Worm (Caenorhabditis elegans): ENCODE results near the gene ins-12.

ins-12 gene

DNA sequence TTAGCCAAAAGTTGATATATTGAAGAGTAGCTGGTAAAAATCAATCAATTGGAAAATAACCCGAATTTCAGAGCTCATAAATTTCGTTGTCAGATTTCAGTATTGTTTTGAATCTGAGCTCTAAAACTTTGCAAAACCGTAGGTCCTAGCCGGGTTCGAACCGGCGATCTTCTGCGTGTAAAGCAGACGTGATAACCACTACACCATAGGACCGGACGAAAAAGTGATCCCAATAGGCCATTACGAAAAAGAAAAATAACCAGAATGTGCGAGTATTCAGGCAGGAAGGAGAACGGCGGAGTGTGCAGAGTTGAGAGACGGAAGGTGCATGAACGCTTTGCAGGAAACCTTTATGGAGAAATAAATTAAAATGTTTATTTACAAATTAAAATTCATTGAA lies 22.6 kb downstream of the ins-12 start (continued):
- TF ChIP-seq F49E8.2 (tag; optimal IDR thresholded peaks at IDR 0.05; ENCODE audit: insufficient read depth), result no peak
- peak; percentile 17 to 31 for TF ChIP-seq let-607 (tag; optimal IDR thresholded peaks at IDR 0.05)
- TF ChIP-seq dox-1 (GFP tag; IDR thresholded peaks at IDR 0.05), result peak; percentile 71
- TF ChIP-seq bed-2 (GFP tag; IDR thresholded peaks at IDR 0.05), result no peak
- peak; percentile 60; the same call in 1 of the 2 replicates for TF ChIP-seq cebp-2 (GFP tag; IDR thresholded peaks at IDR 0.05)
- TF ChIP-seq unc-130 (GFP tag; optimal IDR thresholded peaks at IDR 0.05), result peak; percentile 18
- TF ChIP-seq attf-5 (GFP tag; optimal IDR thresholded peaks at IDR 0.05), result peak; percentile 30
- TF ChIP-seq rec-8 (tag; optimal IDR thresholded peaks at IDR 0.05), result peak in 1 of 2 experiments; percentile 65
- TF ChIP-seq ZK185.1 (tag; optimal IDR thresholded peaks at IDR 0.05; ENCODE audit: poor library complexity, severe bottlenecking), result peak; percentile 51
- TF ChIP-seq ama-1 (optimal IDR thresholded peaks at IDR 0.05), result no peak
- TF ChIP-seq ama-1 (GFP tag; optimal IDR thresholded peaks at IDR 0.05), result peak; percentile 9 to 73
- peak; percentile 72; the same call in 1 of the 2 replicates for TF ChIP-seq nfyb-1 (GFP tag; IDR thresholded peaks at IDR 0.05)
- no peak for TF ChIP-seq hsf-1 (GFP tag; IDR thresholded peaks at IDR 0.05)
- TF ChIP-seq Y53F4B.3 (GFP tag; IDR thresholded peaks at IDR 0.05), result 0 out of 2 replicates have a peak, but pooled peaks have one; percentile 30
- TF ChIP-seq hrde-1 (tag; optimal IDR thresholded peaks at IDR 0.05; ENCODE audit: borderline replicate concordance), result no peak
- no peak for TF ChIP-seq nfya-2 (GFP tag; IDR thresholded peaks at IDR 0.05)
- peak; percentile 28 for TF ChIP-seq nhr-80 (tag; optimal IDR thresholded peaks at IDR 0.05)
- TF ChIP-seq lir-1 (GFP tag; conservative IDR thresholded peaks at IDR 0.05), result no peak
- TF ChIP-seq ceh-58 (GFP tag; IDR thresholded peaks at IDR 0.05), result no peak
- TF ChIP-seq Y79H2A.3 (GFP tag; conservative IDR thresholded peaks at IDR 0.05), result no peak
- TF ChIP-seq T26A5.8 (tag; optimal IDR thresholded peaks at IDR 0.05), result no peak
- no peak for TF ChIP-seq rcor-1 (GFP tag; IDR thresholded peaks at IDR 0.05)
- TF ChIP-seq F22D6.2 (tag; optimal IDR thresholded peaks at IDR 0.05), result no peak
- TF ChIP-seq B0019.2 (GFP tag; conservative IDR thresholded peaks at IDR 0.05), result no peak
- no peak for TF ChIP-seq ztf-22 (GFP tag; optimal IDR thresholded peaks at IDR 0.05)
- TF ChIP-seq mel-28 (tag; optimal IDR thresholded peaks at IDR 0.05; ENCODE audit: borderline replicate concordance), result no peak
- TF ChIP-seq lin-35 (GFP tag; optimal IDR thresholded peaks at IDR 0.05), result peak in 1 of 3 experiments; percentile 62
- TF ChIP-seq snpc-1.1 (tag; optimal IDR thresholded peaks at IDR 0.05; ENCODE audit: insufficient read depth), result no peak
- TF ChIP-seq sea-2 (GFP tag; IDR thresholded peaks at IDR 0.05), result no peak
- TF ChIP-seq unc-62 (GFP tag; optimal IDR thresholded peaks at IDR 0.05), result no peak
- TF ChIP-seq lag-1 (GFP tag; IDR thresholded peaks at IDR 0.05), result no peak
- TF ChIP-seq F39B2.1 (GFP tag; IDR thresholded peaks at IDR 0.05), result no peak
- TF ChIP-seq F57A8.1 (GFP tag; optimal IDR thresholded peaks at IDR 0.05), result no peak
- no peak for TF ChIP-seq C06A6.2 (GFP tag; conservative IDR thresholded peaks at IDR 0.05)
- peak; percentile 56 for TF ChIP-seq chd-7 (tag; optimal IDR thresholded peaks at IDR 0.05)
- TF ChIP-seq madf-8 (GFP tag; conservative IDR thresholded peaks at IDR 0.05), result no peak
- TF ChIP-seq Y67H2A.10 (GFP tag; conservative IDR thresholded peaks at IDR 0.05), result no peak
- TF ChIP-seq F52B5.7 (tag; optimal IDR thresholded peaks at IDR 0.05), result no peak
- peak; percentile 69 for TF ChIP-seq die-1 (tag; optimal IDR thresholded peaks at IDR 0.05)
- TF ChIP-seq hlh-26 (GFP tag; conservative IDR thresholded peaks at IDR 0.05), result no peak
- TF ChIP-seq B0035.1 (tag; optimal IDR thresholded peaks at IDR 0.05), result peak; percentile 15
- TF ChIP-seq ccch-3 (GFP tag; optimal IDR thresholded peaks at IDR 0.05), result no peak
- peak; percentile 35 for TF ChIP-seq zim-3 (tag; optimal IDR thresholded peaks at IDR 0.05)
- no peak for TF ChIP-seq fkh-3 (tag; optimal IDR thresholded peaks at IDR 0.05)
- TF ChIP-seq F10E7.11 (tag; optimal IDR thresholded peaks at IDR 0.05), result no peak
- peak; percentile 59; the same call in 1 of the 2 replicates for TF ChIP-seq ceh-40 (GFP tag; IDR thresholded peaks at IDR 0.05)
- TF ChIP-seq F55B11.4 (tag; optimal IDR thresholded peaks at IDR 0.05; ENCODE audit: borderline replicate concordance, insufficient read depth), result no peak
- no peak for TF ChIP-seq ceh-91 (GFP tag; IDR thresholded peaks at IDR 0.05)

Data from whole organism, young adult.